Worm (Caenorhabditis elegans) whole organism, L3 larva: ENCODE results near the gene C28D4.4.
A peak's percentile ranks its signal among the peaks of the same experiment; 100 is the strongest.

Source experiments
- aly-2 ChIP-seq: fragments of 150-350 bp; optimal IDR thresholded peaks from 2 replicates; lab custom pipeline; 2014; ENCODE audit warnings: missing biosample characterization, missing genetic modification characterization
- ama-1 ChIP-seq: fragments of 150-350 bp; optimal IDR thresholded peaks from 2 replicates; lab custom pipeline; 2018
- ceh-16 ChIP-seq: sonication (generic microtip); optimal IDR thresholded peaks from 2 replicates; lab custom pipeline; 2017; ENCODE audit warnings: missing biosample characterization, missing genetic modification characterization
- ceh-28 ChIP-seq: fragments of 150-350 bp; optimal IDR thresholded peaks from 2 replicates; lab custom pipeline; 2014; ENCODE audit warnings: missing biosample characterization, missing genetic modification reagents, missing genetic modification characterization
- eor-1 ChIP-seq, 2 experiments: fragments of 150-350 bp; optimal IDR thresholded peaks; 2 replicates each; lab custom pipeline; 2014 to 2018; ENCODE audit warnings: missing biosample characterization in 2 of 2, missing genetic modification characterization in 2 of 2
- fkh-10 ChIP-seq: sonication (generic microtip); optimal IDR thresholded peaks from 2 replicates; lab custom pipeline; 2017; ENCODE audit warnings: missing biosample characterization, missing genetic modification reagents, missing genetic modification characterization
- jun-1 ChIP-seq: fragments of 150-350 bp; optimal IDR thresholded peaks from 2 replicates; lab custom pipeline; 2014; ENCODE audit warnings: missing biosample characterization, missing genetic modification reagents, missing genetic modification characterization
- nhr-11 ChIP-seq: fragments of 150-350 bp; optimal IDR thresholded peaks from 2 replicates; lab custom pipeline; 2014; ENCODE audit warnings: missing biosample characterization, missing genetic modification characterization
- nhr-25 ChIP-seq: sonication (generic microtip); optimal IDR thresholded peaks from 2 replicates; lab custom pipeline; 2017; ENCODE audit warnings: missing biosample characterization, missing genetic modification characterization
- nhr-67 ChIP-seq: fragments of 150-350 bp; optimal IDR thresholded peaks from 2 replicates; lab custom pipeline; 2014; ENCODE audit warnings: missing biosample characterization, missing genetic modification characterization
- sea-2 ChIP-seq: fragments of 150-350 bp; sonication (generic microtip); optimal IDR thresholded peaks from 4 replicates; lab custom pipeline; 2014; ENCODE audit warnings: missing biosample characterization, missing genetic modification reagents, missing genetic modification characterization
- snpc-4 ChIP-seq: fragments of 150-350 bp; optimal IDR thresholded peaks from 2 replicates; lab custom pipeline; 2014; ENCODE audit warnings: missing biosample characterization, missing genetic modification characterization
- unc-62 ChIP-seq: fragments of 150-350 bp; sonication (generic microtip); optimal IDR thresholded peaks from 4 replicates; lab custom pipeline; 2014; ENCODE audit warnings: missing biosample characterization, missing genetic modification reagents, missing genetic modification characterization
- zag-1 ChIP-seq: fragments of 150-350 bp; optimal IDR thresholded peaks from 2 replicates; lab custom pipeline; 2014; ENCODE audit warnings: missing biosample characterization, missing genetic modification characterization

DNA sequence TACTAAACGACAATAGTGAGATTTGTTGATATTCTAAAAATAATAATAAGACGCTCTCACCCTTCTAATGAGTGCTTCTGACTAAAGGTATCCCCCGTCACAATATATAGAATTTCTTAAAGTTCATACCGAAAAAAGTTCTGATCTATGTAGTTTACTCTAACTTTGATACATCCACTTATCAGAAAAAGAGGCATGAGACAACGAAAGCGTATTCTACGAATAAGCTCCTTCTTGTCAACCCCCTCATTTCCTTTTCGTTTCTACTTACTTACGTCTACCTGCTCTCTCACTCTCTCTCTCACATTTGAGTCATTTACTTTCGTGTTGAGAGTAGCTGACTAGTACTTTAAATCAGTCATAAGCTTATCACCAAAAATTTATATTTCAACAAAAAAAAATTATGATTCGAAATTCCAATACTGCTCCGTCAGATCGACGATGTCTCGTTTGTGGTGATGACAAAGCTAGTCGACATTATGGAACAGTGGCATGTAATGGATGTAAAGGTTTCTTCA, 19.3 kb downstream of the C28D4.4 start:
- TF ChIP-seq nhr-25 (tag; lab: Kevin White, UChicago) = no peak
- peak; percentile 66 for TF ChIP-seq nhr-11
- no peak for TF ChIP-seq zag-1 (tag; lab: Kevin White, UChicago)
- TF ChIP-seq snpc-4 (tag; lab: Kevin White, UChicago) = no peak
- TF ChIP-seq ama-1 (lab: Kevin White, UChicago) = no peak
- TF ChIP-seq ceh-28 (tag; lab: Kevin White, UChicago) = no peak
- TF ChIP-seq ceh-16 (tag; lab: Kevin White, UChicago) = no peak
- TF ChIP-seq fkh-10 = no peak
- no peak for TF ChIP-seq aly-2 (tag; lab: Kevin White, UChicago)
- no peak for TF ChIP-seq eor-1 (tag; optimal IDR thresholded peaks at IDR 0.05; lab: Kevin White, UChicago)
- no peak for TF ChIP-seq nhr-67 (tag; lab: Kevin White, UChicago)
- no peak for TF ChIP-seq unc-62 (GFP tag; lab: Kevin White, UChicago)
- TF ChIP-seq jun-1 (tag; lab: Kevin White, UChicago) = no peak
- TF ChIP-seq sea-2 (GFP tag; lab: Kevin White, UChicago) = no peak
